Worm (Caenorhabditis elegans) whole organism, L4 larva: Measurements from ENCODE around the gene C44C10.3.

Experiments
- T26A8.4 ChIP-seq: fragments of 200-800 bp; sonication (Bioruptor generic); IDR thresholded peaks from 2 replicates; pipeline ENCODE4 v1.3.6; 2022; ENCODE audit warnings: missing genetic modification characterization, missing compliant biosample characterization
- dmd-9 ChIP-seq: fragments of 200-800 bp; sonication (Bioruptor generic); IDR thresholded peaks from 2 replicates; pipeline ENCODE4 v1.3.6; 2022; ENCODE audit warnings: missing genetic modification reagents, missing genetic modification characterization, missing compliant biosample characterization
- fos-1 ChIP-seq: fragments of 150-350 bp; optimal IDR thresholded peaks from 2 replicates; lab custom pipeline; 2014; ENCODE audit warnings: missing biosample characterization, missing genetic modification characterization
- mdl-1 ChIP-seq, 2 experiments: fragments of 150-350 bp in 1 of 2; sonication (generic microtip) in 1 of 2; optimal IDR thresholded peaks; 2 replicates each; lab custom pipeline; 2014 to 2017; ENCODE audit warnings: missing biosample characterization in 2 of 2, missing genetic modification characterization in 2 of 2
- nhr-237 ChIP-seq: sonication (generic microtip); optimal IDR thresholded peaks from 2 replicates; lab custom pipeline; 2017; ENCODE audit warnings: missing biosample characterization, missing genetic modification characterization
- pha-4 ChIP-seq, 2 experiments: fragments of 150-350 bp in 1 of 2; fragments of 200-800 bp in 1 of 2; sonication (Bioruptor generic) in 1 of 2; IDR thresholded peaks in 1 of 2; optimal IDR thresholded peaks in 1 of 2; 2 replicates each; pipeline versions ENCODE4 v1.3.6 to Lab custom; 2014 to 2022; ENCODE audit warnings: missing genetic modification characterization in 2 of 2, missing genetic modification reagents in 2 of 2, missing biosample characterization in 1 of 2, missing compliant biosample characterization in 1 of 2
- pqm-1 ChIP-seq: sonication (generic microtip); optimal IDR thresholded peaks from 2 replicates; lab custom pipeline; 2017; ENCODE audit warnings: missing biosample characterization, missing genetic modification characterization

DNA sequence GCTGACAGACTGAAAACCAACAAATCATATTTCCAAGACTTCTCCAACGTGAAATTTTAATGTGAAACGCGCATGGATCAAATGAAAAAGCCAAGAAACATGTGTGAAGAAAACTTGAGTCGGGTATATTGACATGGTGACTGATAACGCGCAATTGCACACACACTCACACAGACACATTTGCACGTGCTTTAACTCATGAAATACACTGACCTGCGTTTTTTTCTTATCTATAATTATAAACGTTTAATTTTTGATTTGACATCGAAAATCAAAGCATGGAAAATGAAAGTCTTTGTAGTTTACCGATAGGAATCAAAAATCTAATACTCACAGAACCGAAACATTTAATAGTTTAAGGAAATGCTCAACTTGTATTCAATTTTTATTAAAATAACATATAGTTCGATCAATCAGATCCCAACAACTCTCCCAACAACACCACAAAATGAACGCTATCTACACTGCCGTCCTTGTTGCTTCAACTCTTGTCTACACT, 36.3 kb downstream of the C44C10.3 start, which contains the start of gene nspa-9:
- TF ChIP-seq pqm-1 (tag; lab: Kevin White, UChicago) (peak; percentile 62), dmd-9 (no peak), fos-1 (tag; lab: Kevin White, UChicago) (no peak), nhr-237 (tag; lab: Kevin White, UChicago) (no peak), mdl-1 (tag; optimal IDR thresholded peaks at IDR 0.05; lab: Kevin White, UChicago) (peak; percentile 15 to 87), T26A8.4 (GFP tag; lab: Robert Waterston, UW) (no peak), pha-4 (GFP tag; IDR thresholded peaks at IDR 0.05; lab: Robert Waterston, UW) (no peak), pha-4 (tag; optimal IDR thresholded peaks at IDR 0.05; lab: Kevin White, UChicago) (no peak)
